Fruit fly (Drosophila melanogaster) whole organism, adult: ENCODE measurements around the gene CG14227.

Source experiments
- CG11617 ChIP-seq: fragments of 200-800 bp; sonication (Bioruptor generic); optimal IDR thresholded peaks from 2 replicates; lab custom pipeline; 2017; ENCODE audit warnings: mild to moderate bottlenecking, missing biosample characterization, missing genetic modification reagents, missing genetic modification characterization
- CG12768 ChIP-seq: fragments of 200-800 bp; sonication (Bioruptor generic); optimal IDR thresholded peaks from 2 replicates; lab custom pipeline; 2017; ENCODE audit warnings: missing biosample characterization, missing genetic modification characterization, mild to moderate bottlenecking, moderate library complexity, missing genetic modification reagents
- CG14711 ChIP-seq: fragments of 200-800 bp; sonication (Bioruptor generic); optimal IDR thresholded peaks from 2 replicates; lab custom pipeline; 2018; ENCODE audit warnings: missing biosample characterization, mild to moderate bottlenecking, missing genetic modification characterization, moderate library complexity
- CG1620 ChIP-seq: fragments of 200-800 bp; sonication (Bioruptor generic); optimal IDR thresholded peaks from 2 replicates; lab custom pipeline; 2016; ENCODE audit warnings: missing biosample characterization, missing genetic modification characterization
- CG33017 ChIP-seq: fragments of 200-800 bp; sonication (Bioruptor generic); optimal IDR thresholded peaks from 2 replicates; lab custom pipeline; 2018; ENCODE audit warnings: missing biosample characterization, mild to moderate bottlenecking, missing genetic modification characterization, moderate library complexity
- CG5204 ChIP-seq: fragments of 200-800 bp; sonication (Bioruptor generic); optimal IDR thresholded peaks from 2 replicates; lab custom pipeline; 2016; ENCODE audit warnings: missing biosample characterization, missing genetic modification characterization
- CG7045 ChIP-seq: fragments of 200-800 bp; sonication (Bioruptor generic); optimal IDR thresholded peaks from 2 replicates; lab custom pipeline; 2017; ENCODE audit warnings: missing biosample characterization, mild to moderate bottlenecking, missing genetic modification characterization
- CG7101 ChIP-seq: fragments of 200-800 bp; sonication (Bioruptor generic); optimal IDR thresholded peaks from 2 replicates; lab custom pipeline; 2018; ENCODE audit warnings: missing biosample characterization, mild to moderate bottlenecking, missing genetic modification characterization, moderate library complexity
- Clk ChIP-seq: fragments of 200-800 bp; sonication (Bioruptor generic); optimal IDR thresholded peaks from 2 replicates; lab custom pipeline; 2017; ENCODE audit warnings: missing biosample characterization, missing genetic modification characterization
- Crg-1 ChIP-seq: fragments of 200-800 bp; sonication (Bioruptor generic); optimal IDR thresholded peaks from 2 replicates; lab custom pipeline; 2016; ENCODE audit warnings: missing biosample characterization, missing genetic modification characterization
- Hr96 ChIP-seq: fragments of 200-800 bp; sonication (Bioruptor generic); optimal IDR thresholded peaks from 2 replicates; lab custom pipeline; 2016; ENCODE audit warnings: missing biosample characterization, missing genetic modification characterization
- Mnt ChIP-seq: fragments of 200-800 bp; sonication (Bioruptor generic); optimal IDR thresholded peaks from 2 replicates; lab custom pipeline; 2016; ENCODE audit warnings: missing biosample characterization, mild to moderate bottlenecking, missing genetic modification characterization
- bab1 ChIP-seq: fragments of 200-800 bp; sonication (Bioruptor generic); optimal IDR thresholded peaks from 3 replicates; lab custom pipeline; 2019; ENCODE audit warnings: missing biosample characterization, mild to moderate bottlenecking, missing genetic modification characterization, moderate library complexity
- cic ChIP-seq: fragments of 200-800 bp; sonication (Bioruptor generic); optimal IDR thresholded peaks from 2 replicates; lab custom pipeline; 2017; ENCODE audit warnings: missing biosample characterization, mild to moderate bottlenecking, missing genetic modification characterization, moderate library complexity
- cnc ChIP-seq, 2 experiments: fragments of >200 bp; optimal IDR thresholded peaks; 2 replicates each; lab custom pipeline; 2017
- kay ChIP-seq: fragments of 200-800 bp; sonication (Bioruptor generic); peaks from one replicate; lab custom pipeline; 2016; ENCODE audit warnings: missing biosample characterization, missing genetic modification characterization, borderline replicate concordance
- ovo ChIP-seq: fragments of 200-800 bp; sonication (Bioruptor generic); optimal IDR thresholded peaks from 2 replicates; lab custom pipeline; 2016; ENCODE audit warnings: missing biosample characterization, missing genetic modification characterization
- pad ChIP-seq: fragments of 200-800 bp; sonication (Bioruptor generic); optimal IDR thresholded peaks from 3 replicates; lab custom pipeline; 2017; ENCODE audit warnings: missing biosample characterization, missing genetic modification characterization, mild to moderate bottlenecking, moderate library complexity, missing genetic modification reagents
- tj ChIP-seq: fragments of 200-800 bp; sonication (Bioruptor generic); optimal IDR thresholded peaks from 3 replicates; lab custom pipeline; 2017; ENCODE audit warnings: missing biosample characterization, mild to moderate bottlenecking, missing genetic modification characterization, moderate library complexity
- toe ChIP-seq: fragments of 200-800 bp; sonication (Bioruptor generic); optimal IDR thresholded peaks from 2 replicates; lab custom pipeline; 2016; ENCODE audit warnings: missing biosample characterization, missing genetic modification characterization

The CG14227 gene

dm6 chrX:19638328-19638940 lies 50.3 kb downstream of the CG14227 start, which contains the start of gene Rcd-1:
Rcd-1 (plus strand) TSS chrX:19638767.
- TF ChIP-seq CG14711 = no peak
- TF ChIP-seq CG7101 (tag; lab: Kevin White, UChicago) = no peak
- no peak for TF ChIP-seq CG7045 (GFP tag; lab: Kevin White, UChicago)
- TF ChIP-seq tj (GFP tag; lab: Kevin White, UChicago) = no peak
- no peak for TF ChIP-seq Mnt (GFP tag; lab: Kevin White, UChicago)
- no peak for TF ChIP-seq CG5204 (GFP tag; lab: Kevin White, UChicago)
- TF ChIP-seq cnc (optimal IDR thresholded peaks at IDR 0.05; lab: Kevin White, UChicago) = no peak
- TF ChIP-seq ovo (GFP tag; lab: Kevin White, UChicago) = no peak
- TF ChIP-seq toe = no peak
- TF ChIP-seq CG33017 = no peak
- no peak for TF ChIP-seq CG12768
- no peak for TF ChIP-seq Clk (GFP tag; lab: Kevin White, UChicago)
- TF ChIP-seq Hr96 = no peak
- no peak for TF ChIP-seq CG11617
- TF ChIP-seq cic = no peak
- TF ChIP-seq kay (GFP tag; lab: Kevin White, UChicago) = no peak
- TF ChIP-seq CG1620 = no peak
- TF ChIP-seq Crg-1 = no peak
- TF ChIP-seq pad = no peak
- no peak for TF ChIP-seq bab1
